Fruit fly (Drosophila melanogaster) whole organism, prepupa: ENCODE measurements around the gene CG2104.

Experiments used
- CG11294 ChIP-seq: fragments of 200-800 bp; sonication (Bioruptor generic); IDR thresholded peaks from 2 replicates; pipeline ENCODE4 v1.3.6; 2022; ENCODE audit warnings: missing biosample characterization, missing genetic modification characterization
- CG11902 ChIP-seq: fragments of 200-800 bp; sonication (Bioruptor generic); optimal IDR thresholded peaks from 3 replicates; lab custom pipeline; 2016; ENCODE audit warnings: missing biosample characterization, missing genetic modification characterization
- CG34406 ChIP-seq: fragments of 200-800 bp; sonication (Bioruptor generic); optimal IDR thresholded peaks from 3 replicates; lab custom pipeline; 2016; ENCODE audit warnings: missing biosample characterization, missing genetic modification characterization
- CG4318 ChIP-seq: fragments of 200-800 bp; sonication (Bioruptor generic); optimal IDR thresholded peaks from 3 replicates; lab custom pipeline; 2017; ENCODE audit warnings: missing biosample characterization, mild to moderate bottlenecking, missing genetic modification characterization
- CG6276 ChIP-seq: fragments of 200-800 bp; sonication (Bioruptor generic); optimal IDR thresholded peaks from 2 replicates; lab custom pipeline; 2017; ENCODE audit warnings: missing biosample characterization, mild to moderate bottlenecking, missing genetic modification characterization
- CG6854 ChIP-seq: fragments of 200-800 bp; sonication (Bioruptor generic); optimal IDR thresholded peaks from 2 replicates; lab custom pipeline; 2017; ENCODE audit warnings: missing biosample characterization, mild to moderate bottlenecking, missing genetic modification characterization
- Lpt ChIP-seq: fragments of 200-800 bp; sonication (Bioruptor generic); optimal IDR thresholded peaks from 3 replicates; lab custom pipeline; 2016; ENCODE audit warnings: missing biosample characterization, missing genetic modification characterization

dm6 chr3R:5669740-5670659 lies 23.1 kb downstream of the CG2104 start:
- no peak for TF ChIP-seq CG6276 (GFP tag; lab: Kevin White, UChicago)
- no peak for TF ChIP-seq CG34406
- TF ChIP-seq CG11902 (GFP tag; lab: Kevin White, UChicago): no peak
- TF ChIP-seq Lpt (GFP tag; lab: Kevin White, UChicago): no peak
- TF ChIP-seq CG6854 (GFP tag; lab: Kevin White, UChicago): no peak
- TF ChIP-seq CG4318 (GFP tag; lab: Kevin White, UChicago): no peak
- no peak for TF ChIP-seq CG11294 (GFP tag; lab: Robert Waterston, UW)
